Fruit fly (Drosophila melanogaster) whole organism, embryonic: ENCODE data around the gene CG32573.

ENCODE experiments used
- CG10462 ChIP-seq: fragments of 200-800 bp; sonication (Bioruptor generic); optimal IDR thresholded peaks from 2 replicates; lab custom pipeline; 2016; ENCODE audit warnings: missing biosample characterization, missing genetic modification characterization
- CG10543 ChIP-seq: fragments of 200-800 bp; sonication (Bioruptor generic); optimal IDR thresholded peaks from 3 replicates; lab custom pipeline; 2017; ENCODE audit warnings: missing biosample characterization, mild to moderate bottlenecking, missing genetic modification characterization, moderate library complexity
- CG11504 ChIP-seq: fragments of 200-800 bp; sonication (Bioruptor generic); optimal IDR thresholded peaks from 3 replicates; lab custom pipeline; 2019; ENCODE audit warnings: missing biosample characterization, mild to moderate bottlenecking, missing genetic modification characterization, moderate library complexity
- CG12659 ChIP-seq: fragments of 200-800 bp; sonication (Bioruptor generic); optimal IDR thresholded peaks from 3 replicates; lab custom pipeline; 2017; ENCODE audit warnings: mild to moderate bottlenecking, missing biosample characterization, missing genetic modification reagents, missing genetic modification characterization
- CG12942 ChIP-seq: fragments of 200-800 bp; sonication (Bioruptor generic); optimal IDR thresholded peaks from 3 replicates; lab custom pipeline; 2016; ENCODE audit warnings: missing biosample characterization, missing genetic modification characterization
- CG13424 ChIP-seq: fragments of 200-800 bp; sonication (Bioruptor generic); optimal IDR thresholded peaks from 2 replicates; lab custom pipeline; 2019; ENCODE audit warnings: missing biosample characterization, mild to moderate bottlenecking, missing genetic modification characterization, moderate library complexity
- CG14710 ChIP-seq: fragments of 200-800 bp; sonication (Bioruptor generic); optimal IDR thresholded peaks from 3 replicates; lab custom pipeline; 2019; ENCODE audit warnings: missing biosample characterization, mild to moderate bottlenecking, missing genetic modification characterization, moderate library complexity
- CG1529 ChIP-seq: fragments of 200-800 bp; sonication (Bioruptor generic); optimal IDR thresholded peaks from 3 replicates; lab custom pipeline; 2018; ENCODE audit warnings: missing biosample characterization, missing genetic modification characterization
- CG15514 ChIP-seq: fragments of 200-800 bp; sonication (Bioruptor generic); optimal IDR thresholded peaks from 3 replicates; lab custom pipeline; 2017; ENCODE audit warnings: missing biosample characterization, missing genetic modification characterization, mild to moderate bottlenecking, moderate library complexity, missing genetic modification reagents
- CG15601 ChIP-seq: fragments of 200-800 bp; sonication (Bioruptor generic); optimal IDR thresholded peaks from 3 replicates; lab custom pipeline; 2019; ENCODE audit warnings: missing biosample characterization, mild to moderate bottlenecking, missing genetic modification characterization, moderate library complexity
- CG18599 ChIP-seq: fragments of 200-800 bp; sonication (Bioruptor generic); optimal IDR thresholded peaks from 3 replicates; lab custom pipeline; 2017; ENCODE audit warnings: missing biosample characterization, missing genetic modification characterization, mild to moderate bottlenecking, moderate library complexity, missing genetic modification reagents
- CG3065 ChIP-seq: fragments of 200-800 bp; sonication (Bioruptor generic); optimal IDR thresholded peaks from 2 replicates; lab custom pipeline; 2016; ENCODE audit warnings: missing biosample characterization, missing genetic modification characterization
- CG31224 ChIP-seq: fragments of 200-800 bp; sonication (Bioruptor generic); IDR thresholded peaks from 2 replicates; pipeline ENCODE4 v1.3.6; 2022; ENCODE audit warnings: missing biosample characterization, missing genetic modification characterization
- CG31441 ChIP-seq: fragments of 200-800 bp; sonication (Bioruptor generic); IDR thresholded peaks from 2 replicates; pipeline ENCODE4 v1.3.6; 2022; ENCODE audit warnings: missing biosample characterization, missing genetic modification characterization
- CG33213 ChIP-seq: fragments of 200-800 bp; sonication (Bioruptor generic); optimal IDR thresholded peaks from 3 replicates; lab custom pipeline; 2016; ENCODE audit warnings: missing biosample characterization, missing genetic modification characterization
- CG34376 ChIP-seq: fragments of 200-800 bp; sonication (Bioruptor generic); optimal IDR thresholded peaks from 2 replicates; lab custom pipeline; 2018; ENCODE audit warnings: missing biosample characterization, mild to moderate bottlenecking, missing genetic modification characterization
- CG5245 ChIP-seq: fragments of 200-800 bp; sonication (Bioruptor generic); optimal IDR thresholded peaks from 3 replicates; lab custom pipeline; 2016; ENCODE audit warnings: missing biosample characterization, missing genetic modification characterization
- CG5953 ChIP-seq: fragments of 200-800 bp; sonication (Bioruptor generic); IDR thresholded peaks from 2 replicates; pipeline ENCODE4 v1.3.6; 2022; ENCODE audit warnings: missing biosample characterization, missing genetic modification characterization
- CG6689 ChIP-seq: fragments of 200-800 bp; sonication (Bioruptor generic); IDR thresholded peaks from 2 replicates; pipeline ENCODE4 v1.3.6; 2022; ENCODE audit warnings: missing biosample characterization, missing genetic modification characterization
- CG6791 ChIP-seq: fragments of 200-800 bp; sonication (Bioruptor generic); IDR thresholded peaks from 3 replicates; pipeline ENCODE4 v1.3.6; 2022; ENCODE audit warnings: missing biosample characterization, missing genetic modification characterization; ENCODE audit not compliant: partially characterized antibody
- CG7556 ChIP-seq: fragments of 200-800 bp; sonication (Bioruptor generic); optimal IDR thresholded peaks from 2 replicates; lab custom pipeline; 2017; ENCODE audit warnings: missing biosample characterization, mild to moderate bottlenecking, missing genetic modification characterization
- CG7839 ChIP-seq: fragments of 200-800 bp; sonication (Bioruptor generic); optimal IDR thresholded peaks from 3 replicates; lab custom pipeline; 2018; ENCODE audit warnings: missing biosample characterization, mild to moderate bottlenecking, missing genetic modification characterization, moderate library complexity
- CG8089 ChIP-seq: fragments of 200-800 bp; sonication (Bioruptor generic); optimal IDR thresholded peaks from 3 replicates; lab custom pipeline; 2016; ENCODE audit warnings: missing biosample characterization, missing genetic modification characterization
- CG9437 ChIP-seq: fragments of 200-800 bp; sonication (Bioruptor generic); optimal IDR thresholded peaks from 2 replicates; lab custom pipeline; 2018; ENCODE audit warnings: missing biosample characterization, mild to moderate bottlenecking, missing genetic modification characterization
- CG9727 ChIP-seq: fragments of 200-800 bp; sonication (Bioruptor generic); optimal IDR thresholded peaks from 3 replicates; lab custom pipeline; 2017; ENCODE audit warnings: missing biosample characterization, mild to moderate bottlenecking, missing genetic modification characterization
- Dref ChIP-seq: fragments of 200-800 bp; sonication (Bioruptor generic); IDR thresholded peaks from 2 replicates; pipeline ENCODE4 v1.3.6; 2022; ENCODE audit warnings: missing biosample characterization, missing genetic modification characterization
- E2f2 ChIP-seq: fragments of 200-800 bp; sonication (Bioruptor generic); IDR thresholded peaks from 2 replicates; pipeline ENCODE4 v1.3.6; 2022; ENCODE audit warnings: missing biosample characterization, missing genetic modification characterization
- Fer1 ChIP-seq: fragments of 200-800 bp; sonication (Bioruptor generic); optimal IDR thresholded peaks from 2 replicates; lab custom pipeline; 2017; ENCODE audit warnings: missing biosample characterization, mild to moderate bottlenecking, missing genetic modification characterization
- Fer2 ChIP-seq: fragments of 200-800 bp; sonication (Bioruptor generic); optimal IDR thresholded peaks from 2 replicates; lab custom pipeline; 2018; ENCODE audit warnings: missing biosample characterization, mild to moderate bottlenecking, missing genetic modification characterization, moderate library complexity
- GATAe ChIP-seq: fragments of 200-800 bp; sonication (Bioruptor generic); conservative IDR thresholded peaks from 2 replicates; pipeline ENCODE4 v1.3.6; 2022; ENCODE audit warnings: missing biosample characterization, missing genetic modification characterization
- Hand ChIP-seq: fragments of 200-800 bp; sonication (Bioruptor generic); optimal IDR thresholded peaks from 2 replicates; lab custom pipeline; 2017; ENCODE audit warnings: mild to moderate bottlenecking, missing biosample characterization, missing genetic modification reagents, missing genetic modification characterization
- Med ChIP-seq: fragments of 200-800 bp; sonication (Bioruptor generic); peaks from one replicate; lab custom pipeline; 2016; ENCODE audit warnings: missing biosample characterization, missing genetic modification characterization, mild to moderate bottlenecking, inconsistent platforms, moderate library complexity
- Oli ChIP-seq: fragments of 200-800 bp; sonication (Bioruptor generic); optimal IDR thresholded peaks from 2 replicates; lab custom pipeline; 2018; ENCODE audit warnings: missing biosample characterization, mild to moderate bottlenecking, missing genetic modification characterization, moderate library complexity
- Sry-δ ChIP-seq: fragments of 200-800 bp; sonication (Bioruptor generic); optimal IDR thresholded peaks from 2 replicates; lab custom pipeline; 2016; ENCODE audit warnings: missing biosample characterization, missing genetic modification characterization
- Trl ChIP-seq, 3 experiments: fragments of >200 bp in 2 of 3; fragments of 200-800 bp in 1 of 3; sonication (Bioruptor generic) in 1 of 3; optimal IDR thresholded peaks; 2 replicates in 1 of 3; 3 replicates in 2 of 3; lab custom pipeline; 2016 to 2017; ENCODE audit warnings: missing biosample characterization in 1 of 3, missing genetic modification characterization in 1 of 3
- chinmo ChIP-seq: fragments of 200-800 bp; sonication (Bioruptor generic); IDR thresholded peaks from 4 replicates; pipeline ENCODE4 v1.3.6; 2022; ENCODE audit warnings: missing biosample characterization, missing genetic modification characterization; ENCODE audit not compliant: partially characterized antibody
- emc ChIP-seq: fragments of 200-800 bp; sonication (Bioruptor generic); optimal IDR thresholded peaks from 2 replicates; lab custom pipeline; 2016; ENCODE audit warnings: missing biosample characterization, missing genetic modification characterization
- ewg ChIP-seq: fragments of 200-800 bp; sonication (Bioruptor generic); optimal IDR thresholded peaks from 3 replicates; lab custom pipeline; 2017; ENCODE audit warnings: mild to moderate bottlenecking, missing biosample characterization, missing genetic modification reagents, missing genetic modification characterization
- fd96Cb ChIP-seq: fragments of 200-800 bp; sonication (Bioruptor generic); optimal IDR thresholded peaks from 2 replicates; lab custom pipeline; 2018; ENCODE audit warnings: missing biosample characterization, mild to moderate bottlenecking, missing genetic modification characterization, moderate library complexity
- gce ChIP-seq: fragments of 200-800 bp; sonication (Bioruptor generic); IDR thresholded peaks from 3 replicates; pipeline ENCODE4 v1.3.6; 2022; ENCODE audit warnings: missing biosample characterization, missing genetic modification characterization
- gcm2 ChIP-seq: fragments of 200-800 bp; sonication (Bioruptor generic); optimal IDR thresholded peaks from 2 replicates; lab custom pipeline; 2016; ENCODE audit warnings: missing biosample characterization, missing genetic modification characterization
- gem ChIP-seq: fragments of 200-800 bp; sonication (Bioruptor generic); optimal IDR thresholded peaks from 2 replicates; lab custom pipeline; 2019; ENCODE audit warnings: missing biosample characterization, mild to moderate bottlenecking, missing genetic modification characterization, moderate library complexity
- jumu ChIP-seq: fragments of 200-800 bp; sonication (Bioruptor generic); optimal IDR thresholded peaks from 3 replicates; lab custom pipeline; 2016; ENCODE audit warnings: missing biosample characterization, missing genetic modification characterization
- pros ChIP-seq: fragments of 200-800 bp; sonication (Bioruptor generic); optimal IDR thresholded peaks from 3 replicates; lab custom pipeline; 2019; ENCODE audit warnings: missing biosample characterization, mild to moderate bottlenecking, missing genetic modification characterization, moderate library complexity
- pzg ChIP-seq: fragments of 200-800 bp; sonication (Bioruptor generic); optimal IDR thresholded peaks from 3 replicates; lab custom pipeline; 2018; ENCODE audit warnings: missing biosample characterization, mild to moderate bottlenecking, missing genetic modification characterization, moderate library complexity
- shn ChIP-seq: fragments of 200-800 bp; sonication (Bioruptor generic); optimal IDR thresholded peaks from 3 replicates; lab custom pipeline; 2016; ENCODE audit warnings: missing biosample characterization, missing genetic modification characterization
- tin ChIP-seq: fragments of 200-800 bp; sonication (Bioruptor generic); optimal IDR thresholded peaks from 3 replicates; lab custom pipeline; 2016; ENCODE audit warnings: missing biosample characterization, missing genetic modification characterization
- yki ChIP-seq: fragments of >200 bp; optimal IDR thresholded peaks from 3 replicates; lab custom pipeline; 2018

The CG32573 gene

dm6 chrX:16687400-16688105 is 36.4 kb downstream of the CG32573 start (continued):
- TF ChIP-seq gem (tag; lab: Kevin White, UChicago) (peak; percentile 7), GATAe (GFP tag; lab: Robert Waterston, UW) (no peak), CG18599 (GFP tag; lab: Kevin White, UChicago) (peak; percentile 38), CG7839 (tag; lab: Kevin White, UChicago) (peak; percentile 5), Trl (optimal IDR thresholded peaks at IDR 0.05; lab: Kevin White, UChicago) (peak; percentile 56 to 79), Trl (GFP tag; optimal IDR thresholded peaks at IDR 0.05; lab: Kevin White, UChicago) (no peak), CG10462 (GFP tag; lab: Kevin White, UChicago) (no peak), ewg (GFP tag; lab: Kevin White, UChicago) (peak; percentile 80), CG5953 (GFP tag; lab: Robert Waterston, UW) (no peak), CG7556 (GFP tag; lab: Kevin White, UChicago) (peak; percentile 3), CG12659 (GFP tag; lab: Kevin White, UChicago) (peak; percentile 2), Med (GFP tag; lab: Kevin White, UChicago) (peak; percentile 36), Fer1 (GFP tag; lab: Kevin White, UChicago) (peak; percentile 33), CG9437 (peak; percentile 15), chinmo (GFP tag; lab: Robert Waterston, UW) (0 out of 4 replicates have a peak, but pooled peaks have one; percentile 25), CG34376 (GFP tag; lab: Kevin White, UChicago) (no peak), CG31441 (GFP tag; lab: Robert Waterston, UW) (no peak), Sry-δ (GFP tag; lab: Kevin White, UChicago) (peak; percentile 15), CG6689 (GFP tag; lab: Robert Waterston, UW) (0 out of 2 replicates have a peak, but pooled peaks have one; percentile 8), CG15514 (GFP tag; lab: Kevin White, UChicago) (peak; percentile 24), CG9727 (GFP tag; lab: Kevin White, UChicago) (peak; percentile 15), CG11504 (tag; lab: Kevin White, UChicago) (peak; percentile 38), CG3065 (GFP tag; lab: Kevin White, UChicago) (no peak)

- TF ChIP-seq gce (GFP tag; lab: Robert Waterston, UW) (no peak), pros (GFP tag; lab: Kevin White, UChicago) (peak; percentile 74), CG6689 (GFP tag; lab: Robert Waterston, UW) (no peak), CG12942 (GFP tag; lab: Kevin White, UChicago) (no peak), yki (lab: Kevin White, UChicago) (no peak), shn (no peak), CG1529 (GFP tag; lab: Kevin White, UChicago) (no peak), Dref (GFP tag; lab: Robert Waterston, UW) (0 out of 2 replicates have a peak, but pooled peaks have one; percentile 31), gcm2 (no peak), CG6791 (no peak), pzg (GFP tag; lab: Kevin White, UChicago) (no peak), Fer2 (tag; lab: Kevin White, UChicago) (no peak), E2f2 (GFP tag; lab: Robert Waterston, UW) (0 out of 2 replicates have a peak, but pooled peaks have one; percentile 9), CG13424 (tag; lab: Kevin White, UChicago) (no peak), CG33213 (GFP tag; lab: Kevin White, UChicago) (no peak), jumu (GFP tag; lab: Kevin White, UChicago) (no peak), CG15601 (tag; lab: Kevin White, UChicago) (no peak), CG8089 (GFP tag; lab: Kevin White, UChicago) (no peak), CG5245 (GFP tag; lab: Kevin White, UChicago) (no peak), Oli (tag; lab: Kevin White, UChicago) (no peak), tin (GFP tag; lab: Kevin White, UChicago) (no peak), Med (GFP tag; lab: Kevin White, UChicago) (peak; percentile 31), emc (no peak), CG10543 (no peak), Hand (GFP tag; lab: Kevin White, UChicago) (no peak), fd96Cb (no peak), CG31224 (GFP tag; lab: Robert Waterston, UW) (no peak), CG14710 (tag; lab: Kevin White, UChicago) (peak; percentile 32)
These were observed 36.9 kb downstream of the CG32573 start for dm6 chrX:16688106-16688459.
